Fruit fly (Drosophila melanogaster) whole organism, embryonic: Measurements from ENCODE around the gene CG4629.
A peak's percentile ranks its signal among the peaks of the same experiment; 100 is the strongest.

Experiments
- Atf-2 ChIP-seq: fragments of 200-800 bp; sonication (Bioruptor generic); optimal IDR thresholded peaks from 2 replicates; lab custom pipeline; 2016; ENCODE audit warnings: missing biosample characterization, missing genetic modification characterization
- Bteb2 ChIP-seq: fragments of 200-800 bp; sonication (Bioruptor generic); optimal IDR thresholded peaks from 2 replicates; lab custom pipeline; 2016; ENCODE audit warnings: missing biosample characterization, missing genetic modification characterization
- CG10147 ChIP-seq: fragments of 200-800 bp; sonication (Bioruptor generic); optimal IDR thresholded peaks from 2 replicates; lab custom pipeline; 2019; ENCODE audit warnings: missing biosample characterization, mild to moderate bottlenecking, missing genetic modification characterization, moderate library complexity
- CG12391 ChIP-seq: fragments of 200-800 bp; sonication (Bioruptor generic); optimal IDR thresholded peaks from 3 replicates; lab custom pipeline; 2018; ENCODE audit warnings: missing biosample characterization, mild to moderate bottlenecking, missing genetic modification characterization, moderate library complexity
- CG13287 ChIP-seq: fragments of 200-800 bp; sonication (Bioruptor generic); IDR thresholded peaks from 2 replicates; pipeline ENCODE4 v1.3.6; 2022; ENCODE audit warnings: missing biosample characterization, missing genetic modification characterization; ENCODE audit not compliant: partially characterized antibody
- CG15514 ChIP-seq: fragments of 200-800 bp; sonication (Bioruptor generic); optimal IDR thresholded peaks from 3 replicates; lab custom pipeline; 2017; ENCODE audit warnings: missing biosample characterization, missing genetic modification characterization, mild to moderate bottlenecking, moderate library complexity, missing genetic modification reagents
- CG1603 ChIP-seq: fragments of 200-800 bp; sonication (Bioruptor generic); optimal IDR thresholded peaks from 2 replicates; lab custom pipeline; 2019; ENCODE audit warnings: missing biosample characterization, mild to moderate bottlenecking, missing genetic modification characterization, moderate library complexity
- CG18619 ChIP-seq: fragments of 200-800 bp; sonication (Bioruptor generic); optimal IDR thresholded peaks from 3 replicates; lab custom pipeline; 2017; ENCODE audit warnings: missing biosample characterization, mild to moderate bottlenecking, missing genetic modification characterization
- CG2116 ChIP-seq: fragments of 200-800 bp; sonication (Bioruptor generic); optimal IDR thresholded peaks from 3 replicates; lab custom pipeline; 2018; ENCODE audit warnings: missing biosample characterization, mild to moderate bottlenecking, missing genetic modification characterization
- CG2120 ChIP-seq: fragments of 200-800 bp; sonication (Bioruptor generic); optimal IDR thresholded peaks from 3 replicates; lab custom pipeline; 2016; ENCODE audit warnings: missing biosample characterization, missing genetic modification characterization
- CG2678 ChIP-seq: fragments of 200-800 bp; sonication (Bioruptor generic); optimal IDR thresholded peaks from 3 replicates; lab custom pipeline; 2019; ENCODE audit warnings: missing biosample characterization, mild to moderate bottlenecking, missing genetic modification characterization, moderate library complexity
- CG3163 ChIP-seq: fragments of 200-800 bp; sonication (Bioruptor generic); optimal IDR thresholded peaks from 3 replicates; lab custom pipeline; 2016; ENCODE audit warnings: missing biosample characterization, missing genetic modification characterization
- CG6791 ChIP-seq: fragments of 200-800 bp; sonication (Bioruptor generic); IDR thresholded peaks from 3 replicates; pipeline ENCODE4 v1.3.6; 2022; ENCODE audit warnings: missing biosample characterization, missing genetic modification characterization; ENCODE audit not compliant: partially characterized antibody
- CG7987 ChIP-seq: fragments of 200-800 bp; sonication (Bioruptor generic); optimal IDR thresholded peaks from 2 replicates; lab custom pipeline; 2018; ENCODE audit warnings: missing biosample characterization, mild to moderate bottlenecking, missing genetic modification characterization, moderate library complexity
- CG8281 ChIP-seq: fragments of 200-800 bp; sonication (Bioruptor generic); optimal IDR thresholded peaks from 2 replicates; lab custom pipeline; 2018; ENCODE audit warnings: missing biosample characterization, mild to moderate bottlenecking, missing genetic modification characterization, moderate library complexity
- CG8478 ChIP-seq: fragments of >200 bp; optimal IDR thresholded peaks from 2 replicates; lab custom pipeline; 2018
- CHES-1-like ChIP-seq: fragments of 200-800 bp; sonication (Bioruptor generic); optimal IDR thresholded peaks from 2 replicates; lab custom pipeline; 2016; ENCODE audit warnings: missing biosample characterization, missing genetic modification characterization
- CoRest ChIP-seq: fragments of 200-800 bp; sonication (Bioruptor generic); optimal IDR thresholded peaks from 3 replicates; lab custom pipeline; 2018; ENCODE audit warnings: missing biosample characterization, mild to moderate bottlenecking, missing genetic modification characterization, moderate library complexity
- D19A ChIP-seq: fragments of 200-800 bp; optimal IDR thresholded peaks from 3 replicates; lab custom pipeline; 2019; ENCODE audit warnings: missing biosample characterization, mild to moderate bottlenecking, missing genetic modification characterization, moderate library complexity
- Dbx ChIP-seq: fragments of 200-800 bp; sonication (Bioruptor generic); IDR thresholded peaks from 3 replicates; pipeline ENCODE4 v1.3.6; 2022; ENCODE audit warnings: missing biosample characterization, missing genetic modification characterization
- Dp ChIP-seq: fragments of 200-800 bp; sonication (Bioruptor generic); optimal IDR thresholded peaks from 2 replicates; lab custom pipeline; 2018; ENCODE audit warnings: missing biosample characterization, mild to moderate bottlenecking, missing genetic modification characterization, moderate library complexity
- Drgx ChIP-seq: fragments of 200-800 bp; sonication (Bioruptor generic); IDR thresholded peaks from 2 replicates; pipeline ENCODE4 v1.3.6; 2022; ENCODE audit warnings: missing biosample characterization, missing genetic modification characterization
- E2f2 ChIP-seq: fragments of 200-800 bp; sonication (Bioruptor generic); IDR thresholded peaks from 2 replicates; pipeline ENCODE4 v1.3.6; 2022; ENCODE audit warnings: missing biosample characterization, missing genetic modification characterization
- Eip74EF ChIP-seq, 2 experiments: fragments of 200-800 bp in 1 of 2; fragments of >200 bp in 1 of 2; sonication (Bioruptor generic) in 1 of 2; optimal IDR thresholded peaks; 2 replicates each; lab custom pipeline; 2017 to 2019; ENCODE audit warnings: missing biosample characterization in 2 of 2, missing genetic modification characterization in 2 of 2, mild to moderate bottlenecking in 1 of 2, moderate library complexity in 1 of 2
- Fer1 ChIP-seq: fragments of 200-800 bp; sonication (Bioruptor generic); optimal IDR thresholded peaks from 2 replicates; lab custom pipeline; 2017; ENCODE audit warnings: missing biosample characterization, mild to moderate bottlenecking, missing genetic modification characterization
- HmgZ ChIP-seq: fragments of 200-800 bp; sonication (Bioruptor generic); optimal IDR thresholded peaks from 2 replicates; lab custom pipeline; 2018; ENCODE audit warnings: missing biosample characterization, mild to moderate bottlenecking, missing genetic modification characterization
- Jarid2 ChIP-seq: fragments of 200-800 bp; sonication (Bioruptor generic); optimal IDR thresholded peaks from 3 replicates; lab custom pipeline; 2017; ENCODE audit warnings: mild to moderate bottlenecking, missing biosample characterization, missing genetic modification reagents, missing genetic modification characterization
- Lim3 ChIP-seq: fragments of 200-800 bp; sonication (Bioruptor generic); IDR thresholded peaks from 2 replicates; pipeline ENCODE4 v1.3.6; 2022; ENCODE audit warnings: missing biosample characterization, missing genetic modification characterization
- Med ChIP-seq: fragments of 200-800 bp; sonication (Bioruptor generic); peaks from one replicate; lab custom pipeline; 2016; ENCODE audit warnings: missing biosample characterization, missing genetic modification characterization, mild to moderate bottlenecking, inconsistent platforms, moderate library complexity
- Nf-YB ChIP-seq: fragments of 200-800 bp; sonication (Bioruptor generic); optimal IDR thresholded peaks from 3 replicates; lab custom pipeline; 2019; ENCODE audit warnings: missing biosample characterization, mild to moderate bottlenecking, missing genetic modification characterization, moderate library complexity
- PHDP ChIP-seq: fragments of 200-800 bp; sonication (Bioruptor generic); optimal IDR thresholded peaks from 3 replicates; lab custom pipeline; 2018; ENCODE audit warnings: missing biosample characterization, mild to moderate bottlenecking, missing genetic modification characterization, moderate library complexity
- Trl ChIP-seq, 3 experiments: fragments of >200 bp in 2 of 3; fragments of 200-800 bp in 1 of 3; sonication (Bioruptor generic) in 1 of 3; optimal IDR thresholded peaks; 2 replicates in 1 of 3; 3 replicates in 2 of 3; lab custom pipeline; 2016 to 2017; ENCODE audit warnings: missing biosample characterization in 1 of 3, missing genetic modification characterization in 1 of 3
- Xrp1 ChIP-seq: fragments of 200-800 bp; sonication (Bioruptor generic); IDR thresholded peaks from 2 replicates; pipeline ENCODE4 v1.3.6; 2022; ENCODE audit warnings: missing biosample characterization, missing genetic modification characterization
- ap ChIP-seq: fragments of 200-800 bp; sonication (Bioruptor generic); IDR thresholded peaks from 2 replicates; pipeline ENCODE4 v1.3.6; 2022; ENCODE audit warnings: missing biosample characterization, missing genetic modification characterization
- cg ChIP-seq: fragments of 200-800 bp; sonication (Bioruptor generic); optimal IDR thresholded peaks from 3 replicates; lab custom pipeline; 2019; ENCODE audit warnings: missing biosample characterization, mild to moderate bottlenecking, missing genetic modification characterization, moderate library complexity
- chinmo ChIP-seq: fragments of 200-800 bp; sonication (Bioruptor generic); IDR thresholded peaks from 4 replicates; pipeline ENCODE4 v1.3.6; 2022; ENCODE audit warnings: missing biosample characterization, missing genetic modification characterization; ENCODE audit not compliant: partially characterized antibody
- crp ChIP-seq, 2 experiments: fragments of 200-800 bp; sonication (Bioruptor generic); optimal IDR thresholded peaks; 2 replicates in 1 of 2; 3 replicates in 1 of 2; lab custom pipeline; 2017; ENCODE audit warnings: missing biosample characterization in 2 of 2, missing genetic modification characterization in 2 of 2, mild to moderate bottlenecking in 1 of 2, moderate library complexity in 1 of 2
- cwo ChIP-seq: fragments of 200-800 bp; sonication (Bioruptor generic); optimal IDR thresholded peaks from 3 replicates; lab custom pipeline; 2017; ENCODE audit warnings: missing biosample characterization, missing genetic modification characterization, mild to moderate bottlenecking, moderate library complexity, missing genetic modification reagents
- dati ChIP-seq: fragments of 200-800 bp; sonication (Bioruptor generic); IDR thresholded peaks from 2 replicates; pipeline ENCODE4 v1.3.6; 2022; ENCODE audit warnings: missing biosample characterization, missing genetic modification characterization
- mirr ChIP-seq: fragments of 200-800 bp; sonication (Bioruptor generic); optimal IDR thresholded peaks from 3 replicates; lab custom pipeline; 2018; ENCODE audit warnings: missing biosample characterization, mild to moderate bottlenecking, missing genetic modification characterization
- nmo ChIP-seq: fragments of 200-800 bp; sonication (Bioruptor generic); optimal IDR thresholded peaks from 2 replicates; lab custom pipeline; 2018; ENCODE audit warnings: missing biosample characterization, mild to moderate bottlenecking, missing genetic modification characterization, moderate library complexity
- odd ChIP-seq: fragments of 200-800 bp; sonication (Bioruptor generic); optimal IDR thresholded peaks from 2 replicates; lab custom pipeline; 2017; ENCODE audit warnings: missing biosample characterization, mild to moderate bottlenecking, missing genetic modification characterization
- phol ChIP-seq: fragments of 200-800 bp; sonication (Bioruptor generic); optimal IDR thresholded peaks from 3 replicates; lab custom pipeline; 2018; ENCODE audit warnings: missing biosample characterization, mild to moderate bottlenecking, missing genetic modification characterization, moderate library complexity
- sima ChIP-seq: fragments of 200-800 bp; sonication (Bioruptor generic); optimal IDR thresholded peaks from 2 replicates; lab custom pipeline; 2016; ENCODE audit warnings: missing biosample characterization, missing genetic modification characterization
- sr ChIP-seq: fragments of 200-800 bp; sonication (Bioruptor generic); IDR thresholded peaks from 3 replicates; pipeline ENCODE4 v1.3.6; 2022; ENCODE audit warnings: missing biosample characterization, missing genetic modification characterization
- stwl ChIP-seq: fragments of 200-800 bp; sonication (Bioruptor generic); optimal IDR thresholded peaks from 3 replicates; lab custom pipeline; 2018; ENCODE audit warnings: missing biosample characterization, mild to moderate bottlenecking, missing genetic modification characterization, moderate library complexity
- tap ChIP-seq: fragments of 200-800 bp; optimal IDR thresholded peaks from 3 replicates; lab custom pipeline; 2019; ENCODE audit warnings: missing biosample characterization, mild to moderate bottlenecking, missing genetic modification characterization, moderate library complexity
- wek ChIP-seq: fragments of 200-800 bp; sonication (Bioruptor generic); optimal IDR thresholded peaks from 3 replicates; lab custom pipeline; 2018; ENCODE audit warnings: missing biosample characterization, mild to moderate bottlenecking, missing genetic modification characterization, moderate library complexity

CG4629 gene

DNA sequence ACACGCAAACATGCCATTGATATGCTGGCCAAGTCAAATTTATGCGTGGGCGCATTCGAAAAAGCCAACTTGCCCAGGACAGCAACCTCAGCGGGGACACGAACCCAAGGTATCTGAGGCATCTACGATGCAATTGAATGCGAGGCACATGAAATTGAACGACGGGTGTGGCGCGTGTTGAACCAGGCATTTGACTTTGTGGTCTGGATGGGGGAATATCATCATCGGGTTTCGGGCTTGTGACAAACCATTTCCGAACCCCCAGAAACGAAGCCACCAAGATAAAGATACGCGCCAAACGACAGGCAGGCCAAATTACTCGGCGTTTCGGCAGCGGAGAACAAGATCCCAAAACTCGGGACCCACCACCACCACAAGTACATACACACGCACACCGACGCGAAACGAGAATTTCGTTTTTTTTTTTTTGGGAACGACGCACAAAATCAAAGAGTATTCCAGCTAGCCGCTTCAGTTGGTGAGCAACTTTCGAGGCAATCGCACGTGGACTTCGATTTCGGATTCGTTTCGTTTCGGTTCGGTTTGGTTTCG, 40.5 kb upstream of the CG4629 start, which contains the start of gene MFS3 (continued):
- TF ChIP-seq CG3163 (GFP tag; lab: Kevin White, UChicago) (peak; percentile 19), Lim3 (GFP tag; lab: Robert Waterston, UW) (no peak), stwl (tag; lab: Kevin White, UChicago) (peak; percentile 54), CG6791 (0 out of 3 replicates have a peak, but pooled peaks have one; percentile 38), cg (GFP tag; lab: Kevin White, UChicago) (peak; percentile 81), phol (no peak), CG2116 (GFP tag; lab: Kevin White, UChicago) (peak; percentile 33), mirr (GFP tag; lab: Kevin White, UChicago) (peak; percentile 11), Dbx (GFP tag; lab: Robert Waterston, UW) (peak; percentile 29; the same call in 2 of the 3 replicates), CG12391 (tag; lab: Kevin White, UChicago) (peak; percentile 3), CG8281 (tag; lab: Kevin White, UChicago) (no peak), Jarid2 (GFP tag; lab: Kevin White, UChicago) (peak; percentile 66), Drgx (GFP tag; lab: Robert Waterston, UW) (peak; percentile 25; the same call in 1 of the 2 replicates), wek (GFP tag; lab: Kevin White, UChicago) (no peak), CG7987 (peak; percentile 41), D19A (tag; lab: Kevin White, UChicago) (peak; percentile 88), tap (tag; lab: Kevin White, UChicago) (peak; percentile 11), HmgZ (peak; percentile 4), E2f2 (peak; percentile 76), nmo (peak; percentile 7), CG8478 (lab: Kevin White, UChicago) (no peak), CG18619 (GFP tag; lab: Kevin White, UChicago) (no peak), PHDP (tag; lab: Kevin White, UChicago) (peak; percentile 20), sima (GFP tag; lab: Kevin White, UChicago) (no peak), Xrp1 (GFP tag; lab: Robert Waterston, UW) (peak; percentile 15; the same call in 1 of the 2 replicates), CG2678 (tag; lab: Kevin White, UChicago) (peak; percentile 25), odd (GFP tag; lab: Kevin White, UChicago) (peak; percentile 37), Dp (GFP tag; lab: Kevin White, UChicago) (peak; percentile 60), CG10147 (no peak), crp (GFP tag; optimal IDR thresholded peaks at IDR 0.05; lab: Kevin White, UChicago) (peak in 1 of 2 experiments; percentile 4), CG15514 (GFP tag; lab: Kevin White, UChicago) (peak; percentile 76), dati (GFP tag; lab: Robert Waterston, UW) (no peak), cwo (GFP tag; lab: Kevin White, UChicago) (no peak), ap (GFP tag; lab: Robert Waterston, UW) (no peak), CoRest (tag; lab: Kevin White, UChicago) (no peak), Eip74EF (GFP tag; optimal IDR thresholded peaks at IDR 0.05; lab: Kevin White, UChicago) (peak in 1 of 2 experiments; percentile 23), Trl (optimal IDR thresholded peaks at IDR 0.05; lab: Kevin White, UChicago) (peak in 1 of 2 experiments; percentile 3), Trl (GFP tag; optimal IDR thresholded peaks at IDR 0.05; lab: Kevin White, UChicago) (no peak), Fer1 (peak; percentile 62), CHES-1-like (GFP tag; lab: Kevin White, UChicago) (no peak), Med (peak; percentile 65), CG1603 (tag; lab: Kevin White, UChicago) (peak; percentile 80), Nf-YB (GFP tag; lab: Kevin White, UChicago) (no peak), Bteb2 (GFP tag; lab: Kevin White, UChicago) (no peak), CG13287 (GFP tag; lab: Robert Waterston, UW) (peak; percentile 43; the same call in 1 of the 2 replicates), Atf-2 (GFP tag; lab: Kevin White, UChicago) (no peak), chinmo (peak; percentile 95), sr (GFP tag; lab: Robert Waterston, UW) (peak; percentile 98), CG2120 (peak; percentile 18)
